Worm (Caenorhabditis elegans) whole organism, L1 larva: Measurements from ENCODE around the gene fbxa-63.

Experiments
- blmp-1 ChIP-seq: fragments of 150-350 bp; optimal IDR thresholded peaks from 2 replicates; lab custom pipeline; 2014; ENCODE audit warnings: missing biosample characterization, missing genetic modification characterization
- ceh-90 ChIP-seq: sonication (generic microtip); optimal IDR thresholded peaks from 2 replicates; lab custom pipeline; 2016; ENCODE audit warnings: missing genetic modification characterization, missing compliant biosample characterization
- egl-27 ChIP-seq, 2 experiments: fragments of 150-350 bp in 1 of 2; sonication (generic microtip); optimal IDR thresholded peaks; 3 replicates each; lab custom pipeline; 2017 to 2018; ENCODE audit warnings: missing biosample characterization in 2 of 2, missing genetic modification characterization in 2 of 2, missing genetic modification reagents in 2 of 2
- fos-1 ChIP-seq: fragments of 150-350 bp; optimal IDR thresholded peaks from 2 replicates; lab custom pipeline; 2014; ENCODE audit warnings: missing biosample characterization, missing genetic modification characterization
- nhr-47 ChIP-seq: sonication (generic microtip); optimal IDR thresholded peaks from 2 replicates; lab custom pipeline; 2016; ENCODE audit warnings: mild to moderate bottlenecking, missing genetic modification characterization, moderate library complexity, missing compliant biosample characterization
- pqm-1 ChIP-seq: sonication (generic microtip); optimal IDR thresholded peaks from 3 replicates; lab custom pipeline; 2017; ENCODE audit warnings: missing biosample characterization, missing genetic modification characterization
- skn-1 ChIP-seq: fragments of 150-350 bp; optimal IDR thresholded peaks from 2 replicates; lab custom pipeline; 2014; ENCODE audit warnings: missing biosample characterization, missing genetic modification characterization
- tlp-1 ChIP-seq: fragments of 150-350 bp; optimal IDR thresholded peaks from 2 replicates; lab custom pipeline; 2014; ENCODE audit warnings: missing biosample characterization, missing genetic modification characterization
- unc-62 ChIP-seq: fragments of 150-350 bp; optimal IDR thresholded peaks from 2 replicates; lab custom pipeline; 2014; ENCODE audit warnings: missing biosample characterization, missing genetic modification reagents, missing genetic modification characterization
- unc-86 ChIP-seq: sonication (generic microtip); optimal IDR thresholded peaks from 2 replicates; lab custom pipeline; 2016; ENCODE audit warnings: missing genetic modification characterization, missing compliant biosample characterization
- zag-1 ChIP-seq: fragments of 150-350 bp; optimal IDR thresholded peaks from 2 replicates; lab custom pipeline; 2014; ENCODE audit warnings: missing biosample characterization, missing genetic modification characterization

DNA sequence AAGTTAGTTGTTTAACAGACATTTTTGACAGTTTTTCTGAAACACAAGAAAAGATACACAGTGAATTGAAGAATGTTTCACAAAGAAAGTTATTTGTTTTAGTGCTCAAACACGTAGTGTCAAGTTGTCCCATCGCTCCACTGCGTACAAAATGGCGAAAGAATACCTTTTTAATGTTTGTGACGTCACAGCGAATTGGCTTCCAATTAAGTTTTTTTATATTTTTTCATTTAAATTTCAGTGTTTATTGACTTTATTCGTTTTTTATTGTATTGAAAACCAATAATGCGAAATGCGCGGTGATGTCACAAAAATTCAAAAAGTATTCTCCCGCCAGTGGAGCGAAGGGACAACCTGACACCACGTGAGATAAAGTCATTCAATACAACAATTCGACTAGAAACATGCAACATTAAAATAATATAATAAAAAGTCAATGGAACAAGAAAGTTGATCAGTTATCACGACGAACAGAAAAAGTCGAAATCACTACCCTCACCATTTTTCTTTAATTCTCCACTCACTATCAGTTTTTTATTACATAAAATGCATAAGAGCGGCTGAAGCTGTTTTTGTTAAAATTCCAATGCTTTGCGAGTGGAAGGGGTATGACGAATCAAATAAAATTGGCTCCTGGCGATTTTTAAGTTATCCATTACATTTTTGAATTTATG is 30.5 kb downstream of the fbxa-63 start, which contains the start of gene fbxa-29:
- TF ChIP-seq fos-1 (no peak), unc-86 (tag; lab: Kevin White, UChicago) (no peak), nhr-47 (tag; lab: Kevin White, UChicago) (no peak), ceh-90 (no peak), skn-1 (no peak), pqm-1 (tag; lab: Kevin White, UChicago) (no peak), zag-1 (tag; lab: Kevin White, UChicago) (no peak), tlp-1 (tag; lab: Kevin White, UChicago) (no peak), egl-27 (tag; optimal IDR thresholded peaks at IDR 0.05; lab: Kevin White, UChicago) (no peak), unc-62 (GFP tag; lab: Kevin White, UChicago) (no peak), blmp-1 (tag; lab: Kevin White, UChicago) (no peak)
